Fruit fly (Drosophila melanogaster) whole organism, prepupa: ENCODE measurements around the gene CG10096.

Experiments used
- CG10669 ChIP-seq: fragments of 200-800 bp; sonication (Bioruptor generic); optimal IDR thresholded peaks from 3 replicates; lab custom pipeline; 2018; ENCODE audit warnings: missing biosample characterization, mild to moderate bottlenecking, missing genetic modification characterization, moderate library complexity
- CG15336 ChIP-seq: fragments of 200-800 bp; sonication (Bioruptor generic); IDR thresholded peaks from 2 replicates; pipeline ENCODE4 v1.3.6; 2022; ENCODE audit warnings: missing biosample characterization, missing genetic modification characterization
- CG1621 ChIP-seq: fragments of 200-800 bp; sonication (Bioruptor generic); optimal IDR thresholded peaks from 3 replicates; lab custom pipeline; 2018; ENCODE audit warnings: missing biosample characterization, mild to moderate bottlenecking, missing genetic modification characterization
- CG31627 ChIP-seq: fragments of 200-800 bp; sonication (Bioruptor generic); optimal IDR thresholded peaks from 3 replicates; lab custom pipeline; 2016; ENCODE audit warnings: missing biosample characterization, missing genetic modification characterization
- CG6276 ChIP-seq: fragments of 200-800 bp; sonication (Bioruptor generic); optimal IDR thresholded peaks from 2 replicates; lab custom pipeline; 2017; ENCODE audit warnings: missing biosample characterization, mild to moderate bottlenecking, missing genetic modification characterization
- Ets21C ChIP-seq: fragments of 200-800 bp; sonication (Bioruptor generic); optimal IDR thresholded peaks from 3 replicates; lab custom pipeline; 2016; ENCODE audit warnings: missing biosample characterization, missing genetic modification characterization
- Hr39 ChIP-seq: fragments of 200-800 bp; sonication (Bioruptor generic); optimal IDR thresholded peaks from 2 replicates; lab custom pipeline; 2016; ENCODE audit warnings: missing biosample characterization, missing genetic modification characterization
- Hr4 ChIP-seq: fragments of 200-800 bp; sonication (Bioruptor generic); optimal IDR thresholded peaks from 3 replicates; lab custom pipeline; 2016; ENCODE audit warnings: missing biosample characterization, missing genetic modification characterization
- fd59A ChIP-seq: fragments of 200-800 bp; sonication (Bioruptor generic); optimal IDR thresholded peaks from 2 replicates; lab custom pipeline; 2017; ENCODE audit warnings: missing biosample characterization, mild to moderate bottlenecking, missing genetic modification characterization, missing genetic modification reagents
- fd85E ChIP-seq: fragments of 200-800 bp; sonication (Bioruptor generic); optimal IDR thresholded peaks from 3 replicates; lab custom pipeline; 2016; ENCODE audit warnings: missing biosample characterization, missing genetic modification characterization
- salr ChIP-seq, 2 experiments: fragments of 200-800 bp; sonication (Bioruptor generic); optimal IDR thresholded peaks; 3 replicates each; lab custom pipeline; 2016 to 2018; ENCODE audit warnings: missing biosample characterization in 2 of 2, missing genetic modification characterization in 2 of 2, mild to moderate bottlenecking in 1 of 2

- TF ChIP-seq salr (GFP tag; optimal IDR thresholded peaks at IDR 0.05; lab: Kevin White, UChicago) (no peak), Ets21C (no peak), fd59A (no peak), CG1621 (tag; lab: Kevin White, UChicago) (no peak), Hr4 (GFP tag; lab: Kevin White, UChicago) (no peak), CG6276 (no peak), Hr39 (no peak), CG15336 (GFP tag; lab: Robert Waterston, UW) (no peak), CG10669 (no peak), fd85E (GFP tag; lab: Kevin White, UChicago) (no peak), CG31627 (GFP tag; lab: Kevin White, UChicago) (no peak)
These were observed 9.4 kb upstream of the CG10096 start for dm6 chr3R:12405134-12405533.
